Fruit fly (Drosophila melanogaster) whole organism, wandering third instar larva: ENCODE measurements around the gene Polr3G.

Experiments used
- CrebA ChIP-seq: fragments of 200-800 bp; sonication (Bioruptor generic); optimal IDR thresholded peaks from 2 replicates; lab custom pipeline; 2016; ENCODE audit warnings: missing biosample characterization, mild to moderate bottlenecking, missing genetic modification characterization, borderline replicate concordance
- Dif ChIP-seq: fragments of 200-275, 200-300 bp; sonication (Bioruptor generic); optimal IDR thresholded peaks from 2 replicates; lab custom pipeline; 2018; ENCODE audit warnings: missing biosample characterization, missing genetic modification characterization; ENCODE audit not compliant: partially characterized antibody
- GATAd ChIP-seq: sonication (Bioruptor generic); optimal IDR thresholded peaks from 2 replicates; lab custom pipeline; 2016; ENCODE audit warnings: missing biosample characterization, missing genetic modification characterization
- Hr78 ChIP-seq: fragments of >200 bp; optimal IDR thresholded peaks from 2 replicates; lab custom pipeline; 2017; ENCODE audit warnings: missing biosample characterization, missing genetic modification characterization
- OdsH ChIP-seq: fragments of 200-800 bp; sonication (Bioruptor generic); optimal IDR thresholded peaks from 2 replicates; lab custom pipeline; 2016; ENCODE audit warnings: missing biosample characterization, mild to moderate bottlenecking, missing genetic modification characterization
- Vsx2 ChIP-seq: fragments of 200-300, 225-300 bp; sonication (Bioruptor generic); optimal IDR thresholded peaks from 2 replicates; lab custom pipeline; 2018; ENCODE audit warnings: missing biosample characterization, missing genetic modification characterization; ENCODE audit not compliant: partially characterized antibody
- br ChIP-seq: fragments of 200-800 bp; sonication (Bioruptor generic); optimal IDR thresholded peaks from 2 replicates; lab custom pipeline; 2016; ENCODE audit warnings: missing biosample characterization, missing genetic modification characterization
- dl ChIP-seq, 2 experiments: fragments of 175-275, 200-275 bp in 1 of 2; fragments of 200-275 bp in 1 of 2; sonication (Bioruptor generic); optimal IDR thresholded peaks; lab custom pipeline; 2018; ENCODE audit warnings: mild to moderate bottlenecking in 2 of 2, missing biosample characterization in 2 of 2, missing genetic modification characterization in 2 of 2, moderate library complexity in 2 of 2; ENCODE audit not compliant: partially characterized antibody in 2 of 2, insufficient read depth in 1 of 2
- dsf ChIP-seq: sonication (Bioruptor generic); optimal IDR thresholded peaks from 2 replicates; lab custom pipeline; 2016; ENCODE audit warnings: missing biosample characterization, missing genetic modification characterization, borderline replicate concordance
- h ChIP-seq: fragments of 200-800 bp; sonication (Bioruptor generic); optimal IDR thresholded peaks from 3 replicates; lab custom pipeline; 2016; ENCODE audit warnings: missing biosample characterization, mild to moderate bottlenecking, missing genetic modification characterization
- pan ChIP-seq: fragments of >200 bp; optimal IDR thresholded peaks from 2 replicates; lab custom pipeline; 2017
- tai ChIP-seq: sonication (Bioruptor generic); optimal IDR thresholded peaks from 2 replicates; lab custom pipeline; 2016; ENCODE audit warnings: missing biosample characterization, missing genetic modification characterization

DNA sequence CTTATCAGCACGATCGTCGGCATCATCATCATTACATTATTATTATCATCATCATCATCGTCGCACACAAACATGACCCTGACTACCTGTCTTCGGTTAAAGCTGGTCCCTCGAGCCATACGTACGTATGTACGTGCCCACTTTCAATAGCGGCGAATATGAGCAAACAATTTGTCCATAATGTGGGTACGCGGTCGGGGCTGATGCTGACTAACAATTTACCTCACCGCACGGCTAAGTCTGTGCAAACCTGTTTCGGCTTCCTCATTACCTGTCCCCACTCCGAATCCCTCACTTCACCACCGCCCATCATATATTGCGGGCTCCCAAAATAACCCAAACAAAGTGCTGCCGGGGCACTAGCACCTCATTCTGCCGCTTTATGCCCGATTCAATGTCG lies 3.5 kb upstream of the Polr3G start:
- TF ChIP-seq tai (GFP tag; lab: Kevin White, UChicago) (no peak), Vsx2 (GFP tag; lab: Kevin White, UChicago) (no peak), dsf (GFP tag; lab: Kevin White, UChicago) (no peak), GATAd (no peak), CrebA (GFP tag; lab: Kevin White, UChicago) (no peak), dl (GFP tag; optimal IDR thresholded peaks at IDR 0.05; lab: Kevin White, UChicago; ENCODE audit: insufficient read depth in 1 of 2, partially characterized antibody in 2 of 2) (peak in 1 of 2 experiments; percentile 44), pan (no peak), Hr78 (no peak), br (GFP tag; lab: Kevin White, UChicago) (peak; percentile 6), OdsH (GFP tag; lab: Kevin White, UChicago) (no peak), h (GFP tag; lab: Kevin White, UChicago) (peak; percentile 1), Dif (GFP tag; lab: Kevin White, UChicago) (peak; percentile 80)
